Worm (Caenorhabditis elegans) whole organism, L1 larva: ENCODE results near the gene ipmk-1.

Source experiments
- aha-1 ChIP-seq: fragments of 150-350 bp; optimal IDR thresholded peaks from 2 replicates; lab custom pipeline; 2014; ENCODE audit warnings: missing biosample characterization, missing genetic modification characterization
- ama-1 ChIP-seq: fragments of 150-350 bp; optimal IDR thresholded peaks from 2 replicates; lab custom pipeline; 2014
- blmp-1 ChIP-seq: fragments of 150-350 bp; optimal IDR thresholded peaks from 2 replicates; lab custom pipeline; 2014; ENCODE audit warnings: missing biosample characterization, missing genetic modification characterization
- elt-2 ChIP-seq: sonication (generic microtip); optimal IDR thresholded peaks from 2 replicates; lab custom pipeline; 2016; ENCODE audit warnings: missing genetic modification characterization, mild to moderate bottlenecking, inconsistent platforms, missing compliant biosample characterization, missing genetic modification reagents
- elt-3 ChIP-seq, 6 experiments: fragments of 150-350 bp in 1 of 6; sonication (generic microtip); optimal IDR thresholded peaks; 2 replicates each; lab custom pipeline; 2017 to 2018; ENCODE audit warnings: missing biosample characterization in 6 of 6, missing genetic modification characterization in 6 of 6, inconsistent platforms in 1 of 6
- fkh-10 ChIP-seq: sonication (generic microtip); optimal IDR thresholded peaks from 2 replicates; lab custom pipeline; 2017; ENCODE audit warnings: missing biosample characterization, missing genetic modification reagents, missing genetic modification characterization
- fkh-4 ChIP-seq: sonication (generic microtip); optimal IDR thresholded peaks from 2 replicates; lab custom pipeline; 2016; ENCODE audit warnings: missing compliant biosample characterization, missing genetic modification characterization, borderline replicate concordance
- irx-1 ChIP-seq: sonication (generic microtip); optimal IDR thresholded peaks from 2 replicates; lab custom pipeline; 2016; ENCODE audit warnings: missing genetic modification characterization, missing compliant biosample characterization
- jun-1 ChIP-seq: fragments of 150-350 bp; optimal IDR thresholded peaks from 2 replicates; lab custom pipeline; 2014; ENCODE audit warnings: missing biosample characterization, missing genetic modification reagents, missing genetic modification characterization
- lin-13 ChIP-seq: fragments of 150-350 bp; optimal IDR thresholded peaks from 2 replicates; lab custom pipeline; 2014; ENCODE audit warnings: missing biosample characterization, missing genetic modification reagents, missing genetic modification characterization
- nhr-19 ChIP-seq: fragments of 200-800 bp; sonication (Bioruptor generic); conservative IDR thresholded peaks from 2 replicates; pipeline ENCODE4 v1.3.6; 2022; ENCODE audit warnings: missing genetic modification characterization, missing compliant biosample characterization
- nhr-237 ChIP-seq: fragments of 150-350 bp; optimal IDR thresholded peaks from 2 replicates; lab custom pipeline; 2014; ENCODE audit warnings: missing biosample characterization, missing genetic modification characterization
- nhr-77 ChIP-seq: fragments of 150-350 bp; optimal IDR thresholded peaks from 2 replicates; lab custom pipeline; 2014; ENCODE audit warnings: missing biosample characterization, missing genetic modification characterization
- sup-37 ChIP-seq: fragments of 200-800 bp; sonication (Bioruptor generic); optimal IDR thresholded peaks from 2 replicates; lab custom pipeline; 2018; ENCODE audit warnings: mild to moderate bottlenecking, missing genetic modification characterization, missing compliant biosample characterization

- TF ChIP-seq irx-1 (tag; lab: Kevin White, UChicago) (no peak), blmp-1 (tag; lab: Kevin White, UChicago) (no peak), fkh-4 (tag; lab: Kevin White, UChicago) (no peak), nhr-19 (no peak), lin-13 (GFP tag; lab: Kevin White, UChicago) (no peak), ama-1 (lab: Kevin White, UChicago) (no peak), jun-1 (tag; lab: Kevin White, UChicago) (no peak), aha-1 (no peak), nhr-237 (tag; lab: Kevin White, UChicago) (no peak), fkh-10 (GFP tag; lab: Kevin White, UChicago) (no peak), nhr-77 (tag; lab: Kevin White, UChicago) (no peak), sup-37 (no peak), elt-2 (tag; lab: Kevin White, UChicago) (no peak), elt-3 (tag; optimal IDR thresholded peaks at IDR 0.05; lab: Kevin White, UChicago) (no peak)
Measured at ce11 chrIV:12545902-12546301, 2.0 kb upstream of the ipmk-1 start.
